Fruit fly (Drosophila melanogaster) whole organism, embryonic: ENCODE data around the gene CG12057.
A peak's percentile ranks its signal among the peaks of the same experiment; 100 is the strongest.

ENCODE experiments used
- Abd-B ChIP-seq: fragments of 200-800 bp; sonication (Bioruptor generic); optimal IDR thresholded peaks from 2 replicates; lab custom pipeline; 2018; ENCODE audit warnings: missing biosample characterization, mild to moderate bottlenecking, missing genetic modification characterization, moderate library complexity
- CG10274 ChIP-seq: fragments of 200-800 bp; sonication (Bioruptor generic); optimal IDR thresholded peaks from 3 replicates; lab custom pipeline; 2017; ENCODE audit warnings: missing biosample characterization, mild to moderate bottlenecking, missing genetic modification characterization
- CG10959 ChIP-seq: fragments of 200-800 bp; sonication (Bioruptor generic); IDR thresholded peaks from 2 replicates; pipeline ENCODE4 v1.3.6; 2022; ENCODE audit warnings: missing biosample characterization, missing genetic modification characterization
- CG12391 ChIP-seq: fragments of 200-800 bp; sonication (Bioruptor generic); optimal IDR thresholded peaks from 3 replicates; lab custom pipeline; 2018; ENCODE audit warnings: missing biosample characterization, mild to moderate bottlenecking, missing genetic modification characterization, moderate library complexity
- CG12769 ChIP-seq: fragments of 200-800 bp; sonication (Bioruptor generic); optimal IDR thresholded peaks from 2 replicates; lab custom pipeline; 2019; ENCODE audit warnings: missing biosample characterization, mild to moderate bottlenecking, missing genetic modification characterization, moderate library complexity
- CG13775 ChIP-seq: fragments of 200-800 bp; sonication (Bioruptor generic); optimal IDR thresholded peaks from 3 replicates; lab custom pipeline; 2017; ENCODE audit warnings: missing biosample characterization, mild to moderate bottlenecking, missing genetic modification characterization
- CG14050 ChIP-seq: fragments of 200-800 bp; sonication (Bioruptor generic); IDR thresholded peaks from 3 replicates; pipeline ENCODE4 v1.3.6; 2022; ENCODE audit warnings: missing biosample characterization, missing genetic modification characterization
- CG14667 ChIP-seq: fragments of 200-800 bp; sonication (Bioruptor generic); IDR thresholded peaks from 2 replicates; pipeline ENCODE4 v1.3.6; 2022; ENCODE audit warnings: missing biosample characterization, missing genetic modification characterization
- CG14710 ChIP-seq: fragments of 200-800 bp; sonication (Bioruptor generic); optimal IDR thresholded peaks from 3 replicates; lab custom pipeline; 2019; ENCODE audit warnings: missing biosample characterization, mild to moderate bottlenecking, missing genetic modification characterization, moderate library complexity
- CG14965 ChIP-seq: fragments of 200-800 bp; sonication (Bioruptor generic); optimal IDR thresholded peaks from 2 replicates; lab custom pipeline; 2016; ENCODE audit warnings: missing biosample characterization, missing genetic modification characterization, borderline replicate concordance
- CG18764 ChIP-seq: fragments of 200-800 bp; sonication (Bioruptor generic); optimal IDR thresholded peaks from 3 replicates; lab custom pipeline; 2016; ENCODE audit warnings: missing biosample characterization, missing genetic modification characterization
- CG2712 ChIP-seq: fragments of 200-800 bp; optimal IDR thresholded peaks from 3 replicates; lab custom pipeline; 2019; ENCODE audit warnings: missing biosample characterization, mild to moderate bottlenecking, missing genetic modification characterization, moderate library complexity
- CG2889 ChIP-seq: fragments of 200-800 bp; sonication (Bioruptor generic); IDR thresholded peaks from 3 replicates; pipeline ENCODE4 v1.3.6; 2022; ENCODE audit warnings: missing biosample characterization, missing genetic modification characterization
- CG30020 ChIP-seq: fragments of 200-800 bp; optimal IDR thresholded peaks from 2 replicates; lab custom pipeline; 2019; ENCODE audit warnings: missing biosample characterization, mild to moderate bottlenecking, missing genetic modification characterization, moderate library complexity
- CG4404 ChIP-seq: fragments of 200-800 bp; sonication (Bioruptor generic); IDR thresholded peaks from 2 replicates; pipeline ENCODE4 v1.3.6; 2022; ENCODE audit warnings: missing biosample characterization, missing genetic modification characterization
- CG5180 ChIP-seq: fragments of 200-800 bp; sonication (Bioruptor generic); optimal IDR thresholded peaks from 3 replicates; lab custom pipeline; 2017; ENCODE audit warnings: missing biosample characterization, missing genetic modification characterization, mild to moderate bottlenecking, moderate library complexity, missing genetic modification reagents
- CG6689 ChIP-seq: fragments of 200-800 bp; sonication (Bioruptor generic); IDR thresholded peaks from 2 replicates; pipeline ENCODE4 v1.3.6; 2022; ENCODE audit warnings: missing biosample characterization, missing genetic modification characterization
- CG8478 ChIP-seq: fragments of >200 bp; optimal IDR thresholded peaks from 2 replicates; lab custom pipeline; 2018
- D19B ChIP-seq: fragments of 200-800 bp; sonication (Bioruptor generic); optimal IDR thresholded peaks from 2 replicates; lab custom pipeline; 2017; ENCODE audit warnings: missing biosample characterization, mild to moderate bottlenecking, missing genetic modification characterization
- Dip2 ChIP-seq: fragments of 200-800 bp; sonication (Bioruptor generic); IDR thresholded peaks from 2 replicates; pipeline ENCODE4 v1.3.6; 2022; ENCODE audit warnings: missing biosample characterization, missing genetic modification characterization
- Gsc ChIP-seq: fragments of 200-800 bp; sonication (Bioruptor generic); IDR thresholded peaks from 2 replicates; pipeline ENCODE4 v1.3.6; 2022; ENCODE audit warnings: missing biosample characterization, missing genetic modification characterization
- HHEX ChIP-seq: fragments of 200-800 bp; sonication (Bioruptor generic); optimal IDR thresholded peaks from 3 replicates; lab custom pipeline; 2017; ENCODE audit warnings: missing biosample characterization, mild to moderate bottlenecking, missing genetic modification characterization, missing genetic modification reagents
- HLH3B ChIP-seq: fragments of 200-800 bp; sonication (Bioruptor generic); IDR thresholded peaks from 2 replicates; pipeline ENCODE4 v1.3.6; 2022; ENCODE audit warnings: missing biosample characterization, missing genetic modification characterization
- HLH4C ChIP-seq: fragments of 200-800 bp; sonication (Bioruptor generic); IDR thresholded peaks from 3 replicates; pipeline ENCODE4 v1.3.6; 2022; ENCODE audit warnings: missing biosample characterization, missing genetic modification characterization; ENCODE audit not compliant: partially characterized antibody
- HmgZ ChIP-seq: fragments of 200-800 bp; sonication (Bioruptor generic); optimal IDR thresholded peaks from 2 replicates; lab custom pipeline; 2018; ENCODE audit warnings: missing biosample characterization, mild to moderate bottlenecking, missing genetic modification characterization
- Mad ChIP-seq: fragments of 200-800 bp; sonication (Bioruptor generic); optimal IDR thresholded peaks from 2 replicates; lab custom pipeline; 2016; ENCODE audit warnings: missing biosample characterization, missing genetic modification characterization
- Six4 ChIP-seq: fragments of 200-800 bp; sonication (Bioruptor generic); optimal IDR thresholded peaks from 2 replicates; lab custom pipeline; 2016; ENCODE audit warnings: missing biosample characterization, missing genetic modification characterization
- Sox100B ChIP-seq: fragments of 200-800 bp; sonication (Bioruptor generic); optimal IDR thresholded peaks from 3 replicates; lab custom pipeline; 2018; ENCODE audit warnings: missing biosample characterization, mild to moderate bottlenecking, missing genetic modification characterization
- Tbp ChIP-seq: fragments of >200 bp; optimal IDR thresholded peaks from 2 replicates; lab custom pipeline; 2018; ENCODE audit warnings: missing biosample characterization, missing genetic modification characterization
- ab ChIP-seq: fragments of 200-800 bp; sonication (Bioruptor generic); optimal IDR thresholded peaks from 2 replicates; lab custom pipeline; 2016; ENCODE audit warnings: missing biosample characterization, missing genetic modification characterization
- amos ChIP-seq: fragments of 200-800 bp; sonication (Bioruptor generic); IDR thresholded peaks from 2 replicates; pipeline ENCODE4 v1.3.6; 2022; ENCODE audit warnings: missing biosample characterization, missing genetic modification characterization; ENCODE audit not compliant: partially characterized antibody
- az2 ChIP-seq: fragments of 200-800 bp; sonication (Bioruptor generic); optimal IDR thresholded peaks from 3 replicates; lab custom pipeline; 2016; ENCODE audit warnings: missing biosample characterization, missing genetic modification characterization
- cad ChIP-seq: fragments of >200 bp; optimal IDR thresholded peaks from 2 replicates; lab custom pipeline; 2017; ENCODE audit warnings: missing biosample characterization, missing genetic modification characterization
- dan ChIP-seq: fragments of 200-800 bp; sonication (Bioruptor generic); IDR thresholded peaks from 2 replicates; pipeline ENCODE4 v1.3.6; 2022; ENCODE audit warnings: missing biosample characterization, missing genetic modification characterization
- gcm ChIP-seq: fragments of 200-800 bp; sonication (Bioruptor generic); optimal IDR thresholded peaks from 2 replicates; lab custom pipeline; 2019; ENCODE audit warnings: missing biosample characterization, mild to moderate bottlenecking, missing genetic modification characterization, moderate library complexity
- gfzf ChIP-seq: fragments of 200-800 bp; sonication (Bioruptor generic); optimal IDR thresholded peaks from 2 replicates; lab custom pipeline; 2016; ENCODE audit warnings: missing biosample characterization, mild to moderate bottlenecking, missing genetic modification characterization, moderate library complexity
- gsb-n ChIP-seq: fragments of 200-800 bp; sonication (Bioruptor generic); optimal IDR thresholded peaks from 3 replicates; lab custom pipeline; 2018; ENCODE audit warnings: missing biosample characterization, mild to moderate bottlenecking, missing genetic modification characterization
- hbn ChIP-seq: fragments of 200-800 bp; sonication (Bioruptor generic); IDR thresholded peaks from 2 replicates; pipeline ENCODE4 v1.3.6; 2022; ENCODE audit warnings: missing biosample characterization, missing genetic modification characterization; ENCODE audit not compliant: partially characterized antibody
- inv ChIP-seq: fragments of 200-800 bp; sonication (Bioruptor generic); IDR thresholded peaks from 2 replicates; pipeline ENCODE4 v1.3.6; 2022; ENCODE audit warnings: missing biosample characterization, missing genetic modification characterization; ENCODE audit not compliant: partially characterized antibody
- kah ChIP-seq: fragments of 200-800 bp; sonication (Bioruptor generic); optimal IDR thresholded peaks from 2 replicates; lab custom pipeline; 2018; ENCODE audit warnings: missing biosample characterization, mild to moderate bottlenecking, missing genetic modification characterization
- kni ChIP-seq: fragments of 200-800 bp; sonication (Bioruptor generic); optimal IDR thresholded peaks from 3 replicates; lab custom pipeline; 2017; ENCODE audit warnings: mild to moderate bottlenecking, missing biosample characterization, missing genetic modification reagents, missing genetic modification characterization
- phol ChIP-seq: fragments of 200-800 bp; sonication (Bioruptor generic); optimal IDR thresholded peaks from 3 replicates; lab custom pipeline; 2018; ENCODE audit warnings: missing biosample characterization, mild to moderate bottlenecking, missing genetic modification characterization, moderate library complexity
- repo ChIP-seq: fragments of 200-800 bp; sonication (Bioruptor generic); optimal IDR thresholded peaks from 2 replicates; lab custom pipeline; 2016; ENCODE audit warnings: missing biosample characterization, missing genetic modification characterization
- sqz ChIP-seq: fragments of 200-800 bp; sonication (Bioruptor generic); optimal IDR thresholded peaks from 3 replicates; lab custom pipeline; 2018; ENCODE audit warnings: missing biosample characterization, mild to moderate bottlenecking, missing genetic modification characterization
- tio ChIP-seq: fragments of 200-800 bp; sonication (Bioruptor generic); optimal IDR thresholded peaks from 2 replicates; lab custom pipeline; 2017; ENCODE audit warnings: missing biosample characterization, missing genetic modification characterization, inconsistent platforms
- tll ChIP-seq, 2 experiments: fragments of 200-800 bp in 1 of 2; fragments of >200 bp in 1 of 2; sonication (Bioruptor generic) in 1 of 2; optimal IDR thresholded peaks; 2 replicates each; lab custom pipeline; 2017 to 2019; ENCODE audit warnings: missing biosample characterization in 2 of 2, missing genetic modification characterization in 2 of 2, mild to moderate bottlenecking in 1 of 2, moderate library complexity in 1 of 2
- vvl ChIP-seq: fragments of 200-800 bp; sonication (Bioruptor generic); IDR thresholded peaks from 2 replicates; pipeline ENCODE4 v1.3.6; 2022; ENCODE audit warnings: missing biosample characterization, missing genetic modification characterization
- wdn ChIP-seq: fragments of 200-800 bp; sonication (Bioruptor generic); IDR thresholded peaks from 2 replicates; pipeline ENCODE4 v1.3.6; 2022; ENCODE audit warnings: missing biosample characterization, missing genetic modification characterization
- wor ChIP-seq: fragments of 200-800 bp; sonication (Bioruptor generic); IDR thresholded peaks from 2 replicates; pipeline ENCODE4 v1.3.6; 2022; ENCODE audit warnings: missing biosample characterization, missing genetic modification characterization

CG12057 gene

dm6 chrX:9201866-9202681, 10.6 kb downstream of the CG12057 start (continued):
- TF ChIP-seq CG5180 (GFP tag; lab: Kevin White, UChicago) (peak; percentile 18), CG14965 (GFP tag; lab: Kevin White, UChicago) (no peak), gsb-n (no peak), CG2712 (peak; percentile 49), vvl (peak; percentile 82), kni (no peak), gfzf (GFP tag; lab: Kevin White, UChicago) (no peak), CG18764 (no peak), Mad (GFP tag; lab: Kevin White, UChicago) (no peak), ab (no peak), CG10959 (GFP tag; lab: Robert Waterston, UW) (0 out of 2 replicates have a peak, but pooled peaks have one; percentile 38), CG2889 (GFP tag; lab: Robert Waterston, UW) (peak; percentile 69; the same call in 2 of the 3 replicates), CG10274 (GFP tag; lab: Kevin White, UChicago) (peak; percentile 67), HLH4C (GFP tag; lab: Robert Waterston, UW) (no peak), phol (tag; lab: Kevin White, UChicago) (peak; percentile 52), CG30020 (tag; lab: Kevin White, UChicago) (no peak), wdn (GFP tag; lab: Robert Waterston, UW) (peak; percentile 92), Dip2 (GFP tag; lab: Robert Waterston, UW) (no peak), CG6689 (GFP tag; lab: Robert Waterston, UW) (peak; percentile 92), repo (no peak), kah (GFP tag; lab: Kevin White, UChicago) (no peak), Sox100B (GFP tag; lab: Kevin White, UChicago) (peak; percentile 39), tio (no peak), dan (GFP tag; lab: Robert Waterston, UW) (no peak), Abd-B (peak; percentile 66), tll (GFP tag; optimal IDR thresholded peaks at IDR 0.05; lab: Kevin White, UChicago) (no peak), az2 (GFP tag; lab: Kevin White, UChicago) (no peak), Tbp (GFP tag; lab: Kevin White, UChicago) (no peak), gcm (GFP tag; lab: Kevin White, UChicago) (peak; percentile 19), cad (GFP tag; lab: Kevin White, UChicago) (no peak), Six4 (GFP tag; lab: Kevin White, UChicago) (no peak), CG4404 (peak; percentile 66; the same call in 1 of the 2 replicates), CG14667 (peak; percentile 55), amos (no peak), CG13775 (GFP tag; lab: Kevin White, UChicago) (peak; percentile 79), CG12391 (peak; percentile 76), CG14710 (tag; lab: Kevin White, UChicago) (peak; percentile 38), hbn (GFP tag; lab: Robert Waterston, UW) (no peak), HLH3B (GFP tag; lab: Robert Waterston, UW) (peak; percentile 67), CG8478 (lab: Kevin White, UChicago) (no peak), sqz (GFP tag; lab: Kevin White, UChicago) (no peak), CG12769 (tag; lab: Kevin White, UChicago) (peak; percentile 82), Gsc (GFP tag; lab: Robert Waterston, UW) (no peak), wor (GFP tag; lab: Robert Waterston, UW) (no peak), D19B (GFP tag; lab: Kevin White, UChicago) (peak; percentile 73), inv (GFP tag; lab: Robert Waterston, UW) (no peak), HHEX (GFP tag; lab: Kevin White, UChicago) (peak; percentile 86), CG14050 (peak; percentile 66), HmgZ (tag; lab: Kevin White, UChicago) (peak; percentile 78)
